Worm (Caenorhabditis elegans) whole organism, early embryonic: Measurements from ENCODE around the gene B0024.15.

Experiments
- B0310.2 ChIP-seq: sonication (generic microtip); optimal IDR thresholded peaks from 2 replicates; lab custom pipeline; 2016; ENCODE audit warnings: mild to moderate bottlenecking, missing genetic modification characterization, missing compliant biosample characterization
- F13C5.2 ChIP-seq: sonication (generic microtip); optimal IDR thresholded peaks from 2 replicates; lab custom pipeline; 2017; ENCODE audit warnings: mild to moderate bottlenecking, missing genetic modification characterization, inconsistent platforms, missing compliant biosample characterization
- aly-1 ChIP-seq: sonication (generic microtip); optimal IDR thresholded peaks from 2 replicates; lab custom pipeline; 2016; ENCODE audit warnings: missing genetic modification characterization, missing compliant biosample characterization
- ama-1 ChIP-seq: fragments of 150-350 bp; optimal IDR thresholded peaks from 2 replicates; lab custom pipeline; 2014
- ceh-13 ChIP-seq: fragments of 200-800 bp; sonication (Bioruptor generic); optimal IDR thresholded peaks from 2 replicates; lab custom pipeline; 2018; ENCODE audit warnings: mild to moderate bottlenecking, missing genetic modification characterization, missing compliant biosample characterization
- ceh-36 ChIP-seq: sonication (generic microtip); optimal IDR thresholded peaks from 2 replicates; lab custom pipeline; 2016; ENCODE audit warnings: missing genetic modification characterization, inconsistent platforms, missing compliant biosample characterization
- ets-7 ChIP-seq: sonication (generic microtip); optimal IDR thresholded peaks from 2 replicates; lab custom pipeline; 2016; ENCODE audit warnings: missing genotype, missing genetic modification characterization, missing compliant biosample characterization
- flt-1 ChIP-seq: fragments of 200-800 bp; sonication (Bioruptor generic); IDR thresholded peaks from 2 replicates; pipeline ENCODE4 v1.3.6; 2022; ENCODE audit warnings: missing genetic modification characterization, missing compliant biosample characterization
- hmbx-1 ChIP-seq: sonication (generic microtip); optimal IDR thresholded peaks from 2 replicates; lab custom pipeline; 2016; ENCODE audit warnings: mild to moderate bottlenecking, missing genetic modification characterization, missing compliant biosample characterization
- hmg-4 ChIP-seq: fragments of 200-800 bp; sonication (Bioruptor generic); optimal IDR thresholded peaks from 2 replicates; lab custom pipeline; 2018; ENCODE audit warnings: mild to moderate bottlenecking, missing genetic modification characterization, missing compliant biosample characterization
- hnd-1 ChIP-seq: sonication (generic microtip); optimal IDR thresholded peaks from 2 replicates; lab custom pipeline; 2016; ENCODE audit warnings: missing genetic modification characterization, missing compliant biosample characterization
- pes-1 ChIP-seq: fragments of 200-800 bp; sonication (Bioruptor generic); IDR thresholded peaks from 2 replicates; pipeline ENCODE4 v1.3.6; 2022; ENCODE audit warnings: missing genetic modification reagents, missing genetic modification characterization, missing compliant biosample characterization
- scrt-1 ChIP-seq: fragments of 200-800 bp; sonication (Bioruptor generic); IDR thresholded peaks from 2 replicates; pipeline ENCODE4 v1.3.6; 2022; ENCODE audit warnings: missing genetic modification characterization, missing compliant biosample characterization
- sea-1 ChIP-seq: fragments of 200-800 bp; sonication (Bioruptor generic); conservative IDR thresholded peaks from 2 replicates; pipeline ENCODE4 v1.3.6; 2022; ENCODE audit warnings: missing genetic modification characterization, missing compliant biosample characterization
- tbx-11 ChIP-seq: fragments of 200-800 bp; sonication (Bioruptor generic); IDR thresholded peaks from 2 replicates; pipeline ENCODE4 v1.3.6; 2022; ENCODE audit warnings: missing genetic modification characterization, missing compliant biosample characterization
- tbx-37 ChIP-seq: fragments of 200-800 bp; sonication (Bioruptor generic); conservative IDR thresholded peaks from 2 replicates; pipeline ENCODE4 v1.3.6; 2022; ENCODE audit warnings: missing genetic modification reagents, missing genetic modification characterization, missing compliant biosample characterization
- tra-4 ChIP-seq: sonication (generic microtip); optimal IDR thresholded peaks from 2 replicates; lab custom pipeline; 2017; ENCODE audit warnings: missing genetic modification characterization, missing compliant biosample characterization

The B0024.15 gene

ce11 chrV:10294549-10294948 is 4.7 kb downstream of the B0024.15 start, which contains the start of gene col-150:
TSS of gene col-150 (minus strand) at chrV:10294649.
- TF ChIP-seq flt-1 (GFP tag; lab: Robert Waterston, UW) (no peak), B0310.2 (no peak), hnd-1 (tag; lab: Kevin White, UChicago) (no peak), scrt-1 (GFP tag; lab: Robert Waterston, UW) (no peak), ama-1 (lab: Kevin White, UChicago) (no peak), ceh-36 (tag; lab: Kevin White, UChicago) (no peak), F13C5.2 (tag; lab: Kevin White, UChicago) (no peak), sea-1 (GFP tag; lab: Robert Waterston, UW) (no peak), aly-1 (no peak), pes-1 (no peak), ets-7 (tag; lab: Kevin White, UChicago) (no peak), tbx-37 (GFP tag; lab: Robert Waterston, UW) (no peak), hmbx-1 (tag; lab: Kevin White, UChicago) (no peak), tra-4 (tag; lab: Kevin White, UChicago) (no peak), tbx-11 (no peak), hmg-4 (GFP tag; lab: Kevin White, UChicago) (no peak), ceh-13 (no peak)

- TF ChIP-seq pes-1 (no peak), F13C5.2 (tag; lab: Kevin White, UChicago) (no peak), ets-7 (tag; lab: Kevin White, UChicago) (no peak), scrt-1 (GFP tag; lab: Robert Waterston, UW) (no peak)
Measured at ce11 chrV:10297099-10297498, 7.3 kb downstream of the B0024.15 start, which contains the start of gene B0024.4. TSS of gene B0024.4 (plus strand) at chrV:10297399.

DNA sequence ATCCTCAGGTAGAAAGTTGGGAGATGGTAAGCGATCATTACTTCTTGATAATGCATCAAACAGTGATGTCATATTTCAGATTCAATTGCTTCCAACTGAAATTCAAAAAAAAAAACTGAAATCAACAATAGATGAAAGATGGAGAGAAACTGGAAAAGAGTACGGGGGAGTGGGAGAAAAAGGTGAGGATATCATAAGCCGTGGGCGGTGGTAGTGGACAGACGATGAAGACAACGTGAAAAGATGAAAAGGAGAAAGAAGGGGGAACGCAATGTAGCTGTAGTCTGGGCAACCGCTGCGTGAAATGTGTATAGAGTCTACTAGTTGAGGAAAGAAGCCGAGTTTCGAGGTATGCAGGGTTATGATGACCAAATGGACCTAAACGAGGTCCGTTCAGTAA is 17.4 kb downstream of the B0024.15 start, which contains the start of gene che-12:
che-12 (minus strand) TSS at position 101 of the 400 bp plus-strand sequence.
- TF ChIP-seq sea-1 (GFP tag; lab: Robert Waterston, UW) (no peak), tbx-37 (GFP tag; lab: Robert Waterston, UW) (no peak), hnd-1 (tag; lab: Kevin White, UChicago) (no peak), flt-1 (GFP tag; lab: Robert Waterston, UW) (no peak), ama-1 (lab: Kevin White, UChicago) (no peak), ceh-13 (no peak), F13C5.2 (tag; lab: Kevin White, UChicago) (no peak), tra-4 (tag; lab: Kevin White, UChicago) (no peak), ceh-36 (tag; lab: Kevin White, UChicago) (no peak), tbx-11 (no peak), pes-1 (no peak), hmbx-1 (tag; lab: Kevin White, UChicago) (no peak), B0310.2 (no peak)

- TF ChIP-seq hmbx-1 (tag; lab: Kevin White, UChicago) (no peak), ama-1 (lab: Kevin White, UChicago) (no peak), pes-1 (no peak), ceh-36 (tag; lab: Kevin White, UChicago) (no peak), flt-1 (GFP tag; lab: Robert Waterston, UW) (no peak), tbx-37 (GFP tag; lab: Robert Waterston, UW) (no peak), scrt-1 (GFP tag; lab: Robert Waterston, UW) (no peak), ceh-13 (no peak), aly-1 (no peak), ets-7 (tag; lab: Kevin White, UChicago) (no peak), sea-1 (GFP tag; lab: Robert Waterston, UW) (no peak), F13C5.2 (tag; lab: Kevin White, UChicago) (no peak), tra-4 (tag; lab: Kevin White, UChicago) (no peak), hnd-1 (tag; lab: Kevin White, UChicago) (no peak)
Measured at ce11 chrV:10313953-10314352, 24.1 kb downstream of the B0024.15 start, which contains the start of gene gcy-6. TSS of gene gcy-6 (minus strand) at chrV:10314053.

DNA sequence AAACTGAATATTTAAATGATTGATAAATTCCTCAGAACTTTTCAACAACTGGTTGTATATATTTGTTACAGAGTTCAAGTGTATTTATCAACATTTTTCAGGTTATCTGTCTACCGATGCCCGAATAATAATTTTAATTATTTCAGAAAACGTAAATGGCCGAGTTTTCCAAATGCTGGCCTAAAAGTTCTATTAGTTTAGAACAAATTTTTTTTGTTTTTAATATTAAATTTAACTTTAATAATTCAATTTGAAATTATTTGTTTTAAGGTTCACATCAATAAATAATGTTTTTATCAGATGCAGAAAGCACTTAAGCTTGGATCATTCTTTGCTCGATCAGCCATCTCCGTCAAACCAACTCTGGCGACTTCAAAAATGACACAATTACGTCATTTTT is 24.5 kb downstream of the B0024.15 start, which contains the start of gene trx-2:
trx-2 (plus strand) TSS at position 301 of the 400 bp plus-strand sequence.
- TF ChIP-seq ets-7 (tag; lab: Kevin White, UChicago) (no peak), scrt-1 (GFP tag; lab: Robert Waterston, UW) (no peak), tra-4 (tag; lab: Kevin White, UChicago) (no peak), tbx-37 (GFP tag; lab: Robert Waterston, UW) (no peak), aly-1 (no peak), ceh-36 (tag; lab: Kevin White, UChicago) (no peak)

- no peak for TF ChIP-seq tbx-11
- TF ChIP-seq tra-4 (tag; lab: Kevin White, UChicago), result no peak
- TF ChIP-seq F13C5.2 (tag; lab: Kevin White, UChicago), result no peak
- no peak for TF ChIP-seq aly-1
- TF ChIP-seq sea-1 (GFP tag; lab: Robert Waterston, UW), result no peak
- no peak for TF ChIP-seq hnd-1 (tag; lab: Kevin White, UChicago)
- TF ChIP-seq scrt-1 (GFP tag; lab: Robert Waterston, UW), result no peak
- TF ChIP-seq tbx-37 (GFP tag; lab: Robert Waterston, UW), result no peak
- TF ChIP-seq flt-1 (GFP tag; lab: Robert Waterston, UW), result no peak
- no peak for TF ChIP-seq ets-7 (tag; lab: Kevin White, UChicago)
- TF ChIP-seq ama-1 (lab: Kevin White, UChicago), result no peak
- TF ChIP-seq pes-1, result no peak
- no peak for TF ChIP-seq ceh-13
- TF ChIP-seq hmbx-1 (tag; lab: Kevin White, UChicago), result no peak
- TF ChIP-seq ceh-36 (tag; lab: Kevin White, UChicago), result no peak
Measured at ce11 chrV:10317294-10317693, 27.5 kb downstream of the B0024.15 start, which contains the start of gene asps-1. TSS of gene asps-1 (minus strand) at chrV:10317394.

DNA sequence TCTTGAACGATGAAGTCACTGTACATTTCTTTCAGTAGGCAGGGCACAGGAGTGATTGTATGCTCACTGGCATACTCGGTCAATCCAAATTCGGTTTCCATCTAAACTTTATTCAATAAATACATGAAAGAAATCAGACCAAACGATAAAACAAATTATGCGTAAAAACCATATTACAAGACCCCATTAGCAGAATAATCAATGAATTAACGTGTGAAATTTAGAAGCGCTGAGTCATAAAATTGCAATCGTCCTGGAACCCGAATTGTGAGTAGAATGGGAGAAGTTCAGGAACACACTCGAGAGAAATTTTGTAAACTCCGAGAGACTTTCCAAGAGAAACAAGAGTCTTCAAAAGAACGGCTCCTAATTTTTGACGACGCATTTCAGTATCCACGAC is 29.6 kb downstream of the B0024.15 start, which contains the start of gene B0024.11:
B0024.11 (minus strand) TSS at position 101 of the 400 bp plus-strand sequence.
- TF ChIP-seq pes-1 (no peak), flt-1 (GFP tag; lab: Robert Waterston, UW) (no peak), tbx-37 (GFP tag; lab: Robert Waterston, UW) (no peak), tbx-11 (no peak)
